Worm (Caenorhabditis elegans) whole organism, late embryonic: ENCODE results near the gene Y66D12A.3.

Experiments used
- K09A11.1 ChIP-seq: sonication (generic microtip); optimal IDR thresholded peaks from 2 replicates; lab custom pipeline; 2017; ENCODE audit warnings: antibody characterized with exemption, mild to moderate bottlenecking, missing genetic modification characterization, missing compliant biosample characterization; ENCODE audit not compliant: insufficient read depth
- ceh-22 ChIP-seq: sonication (generic microtip); optimal IDR thresholded peaks from 2 replicates; lab custom pipeline; 2017; ENCODE audit warnings: missing biosample characterization, missing genetic modification characterization
- ceh-24 ChIP-seq: sonication (generic microtip); optimal IDR thresholded peaks from 2 replicates; lab custom pipeline; 2016; ENCODE audit warnings: mild to moderate bottlenecking, missing genetic modification characterization, missing compliant biosample characterization
- che-1 ChIP-seq: sonication (generic microtip); optimal IDR thresholded peaks from 2 replicates; lab custom pipeline; 2016; ENCODE audit warnings: mild to moderate bottlenecking, missing genetic modification characterization, missing compliant biosample characterization
- dve-1 ChIP-seq: sonication (generic microtip); optimal IDR thresholded peaks from 2 replicates; lab custom pipeline; 2017; ENCODE audit warnings: antibody characterized with exemption, mild to moderate bottlenecking, missing genetic modification characterization, missing compliant biosample characterization
- eyg-1 ChIP-seq: sonication (generic microtip); optimal IDR thresholded peaks from 2 replicates; lab custom pipeline; 2016; ENCODE audit warnings: missing genotype, missing genetic modification characterization, missing compliant biosample characterization
- fkh-6 ChIP-seq: sonication (generic microtip); optimal IDR thresholded peaks from 2 replicates; lab custom pipeline; 2016; ENCODE audit warnings: missing genetic modification characterization, missing compliant biosample characterization
- hlh-30 ChIP-seq: sonication (generic microtip); optimal IDR thresholded peaks from 2 replicates; lab custom pipeline; 2017; ENCODE audit warnings: antibody characterized with exemption, missing genetic modification characterization, missing compliant biosample characterization; ENCODE audit not compliant: insufficient read depth
- hlh-8 ChIP-seq: sonication (generic microtip); optimal IDR thresholded peaks from 2 replicates; lab custom pipeline; 2016; ENCODE audit warnings: missing genotype, missing genetic modification characterization, missing compliant biosample characterization
- lim-6 ChIP-seq: sonication (generic microtip); optimal IDR thresholded peaks from 2 replicates; lab custom pipeline; 2016; ENCODE audit warnings: missing genetic modification characterization, missing compliant biosample characterization
- lin-11 ChIP-seq: fragments of 200-800 bp; sonication (Bioruptor generic); optimal IDR thresholded peaks from 2 replicates; lab custom pipeline; 2018; ENCODE audit warnings: mild to moderate bottlenecking, missing genetic modification characterization, missing compliant biosample characterization
- madf-2 ChIP-seq: sonication (generic microtip); optimal IDR thresholded peaks from 2 replicates; lab custom pipeline; 2017; ENCODE audit warnings: missing genetic modification characterization, missing compliant biosample characterization
- mec-3 ChIP-seq: sonication (generic microtip); optimal IDR thresholded peaks from 2 replicates; lab custom pipeline; 2016; ENCODE audit warnings: borderline replicate concordance, missing genetic modification characterization, missing compliant biosample characterization
- nfya-1 ChIP-seq: sonication (generic microtip); optimal IDR thresholded peaks from 2 replicates; lab custom pipeline; 2017; ENCODE audit warnings: missing genetic modification characterization, mild to moderate bottlenecking, missing compliant biosample characterization, antibody characterized with exemption, moderate library complexity
- odd-2 ChIP-seq: sonication (generic microtip); optimal IDR thresholded peaks from 2 replicates; lab custom pipeline; 2017; ENCODE audit warnings: antibody characterized with exemption, mild to moderate bottlenecking, missing genetic modification characterization, missing compliant biosample characterization
- pha-2 ChIP-seq: sonication (generic microtip); optimal IDR thresholded peaks from 2 replicates; lab custom pipeline; 2017; ENCODE audit warnings: mild to moderate bottlenecking, missing genetic modification characterization, missing compliant biosample characterization
- pros-1 ChIP-seq: fragments of 150-350 bp; optimal IDR thresholded peaks from 2 replicates; lab custom pipeline; 2014; ENCODE audit warnings: missing biosample characterization, missing genetic modification reagents, missing genetic modification characterization
- ref-2 ChIP-seq: sonication (generic microtip); optimal IDR thresholded peaks from 2 replicates; lab custom pipeline; 2016; ENCODE audit warnings: missing genetic modification characterization, missing compliant biosample characterization
- sdc-2 ChIP-seq: sonication (generic microtip); optimal IDR thresholded peaks from 2 replicates; lab custom pipeline; 2016; ENCODE audit warnings: missing genotype, missing genetic modification characterization, missing compliant biosample characterization
- sox-2 ChIP-seq: fragments of 200-800 bp; sonication (Bioruptor generic); IDR thresholded peaks from 2 replicates; pipeline ENCODE4 v1.3.6; 2022; ENCODE audit warnings: missing genetic modification reagents, missing genetic modification characterization, missing compliant biosample characterization
- syd-9 ChIP-seq: sonication (generic microtip); optimal IDR thresholded peaks from 2 replicates; lab custom pipeline; 2016; ENCODE audit warnings: mild to moderate bottlenecking, missing genetic modification characterization, moderate library complexity, missing compliant biosample characterization
- unc-42 ChIP-seq: sonication (generic microtip); optimal IDR thresholded peaks from 2 replicates; lab custom pipeline; 2016; ENCODE audit warnings: missing genotype, missing genetic modification characterization, missing compliant biosample characterization

Y66D12A.3 gene

DNA sequence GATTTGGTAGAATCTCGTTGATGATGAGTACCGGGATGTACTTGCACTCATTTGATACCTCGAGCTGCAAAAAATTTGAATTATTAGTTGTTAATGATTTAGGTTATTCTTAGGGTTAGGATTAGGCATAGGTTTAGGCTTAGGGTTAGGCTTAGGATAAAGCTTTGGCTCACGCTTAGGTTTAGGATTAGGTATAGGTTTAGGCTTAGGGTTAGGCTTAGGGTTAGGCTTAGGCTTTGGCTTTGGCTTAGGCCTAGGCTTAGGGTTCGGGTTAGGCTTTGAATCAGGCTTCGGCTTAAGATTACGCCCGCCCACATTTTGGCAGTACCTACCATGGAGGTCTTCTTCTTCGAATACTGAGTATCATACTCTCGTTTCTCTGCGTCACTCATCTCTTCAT is 46.0 kb downstream of the Y66D12A.3 start:
- no peak for TF ChIP-seq mec-3 (tag; lab: Kevin White, UChicago)
- TF ChIP-seq ceh-24 (tag; lab: Kevin White, UChicago), result no peak
- no peak for TF ChIP-seq pros-1 (tag; lab: Kevin White, UChicago)
- no peak for TF ChIP-seq che-1
- no peak for TF ChIP-seq ceh-22 (tag; lab: Kevin White, UChicago)
- TF ChIP-seq dve-1 (tag; lab: Kevin White, UChicago), result peak; percentile 51
- TF ChIP-seq ref-2, result no peak
- TF ChIP-seq, all 69 proteins: peak for 1

DNA sequence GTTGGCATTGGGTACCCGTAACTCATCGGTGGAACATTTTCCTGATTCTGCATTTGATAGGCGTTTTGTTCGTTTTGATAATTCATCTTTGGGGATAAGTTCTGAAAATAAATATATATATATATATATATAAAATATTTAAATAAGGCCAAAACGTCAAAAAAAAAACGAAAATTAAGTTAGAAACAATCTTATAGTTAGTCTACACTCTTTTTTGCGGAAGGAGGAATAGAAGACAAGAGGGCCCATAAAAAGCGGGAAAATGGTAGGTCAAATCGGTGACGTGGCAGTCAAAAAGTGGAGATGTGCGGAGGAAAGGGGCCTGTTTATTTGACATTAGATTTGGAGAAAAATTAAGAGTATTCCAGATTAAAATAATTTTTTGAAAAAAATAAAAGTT is 47.7 kb downstream of the Y66D12A.3 start, which contains the start of gene tbx-33:
TSS of gene tbx-33 (minus strand) at position 101 of the 400 bp plus-strand sequence.
- no peak for TF ChIP-seq fkh-6
- TF ChIP-seq pha-2 (tag; lab: Kevin White, UChicago), result no peak
- TF ChIP-seq hlh-8, result no peak
- no peak for TF ChIP-seq nfya-1 (tag; lab: Kevin White, UChicago)
- TF ChIP-seq syd-9, result no peak
- no peak for TF ChIP-seq eyg-1 (tag; lab: Kevin White, UChicago)
- TF ChIP-seq K09A11.1, result no peak
- TF ChIP-seq hlh-30 (tag; lab: Kevin White, UChicago), result no peak
- no peak for TF ChIP-seq odd-2 (tag; lab: Kevin White, UChicago)
- no peak for TF ChIP-seq sdc-2 (tag; lab: Kevin White, UChicago)
- no peak for TF ChIP-seq sox-2 (GFP tag; lab: Robert Waterston, UW)
- TF ChIP-seq madf-2 (tag; lab: Kevin White, UChicago), result no peak

DNA sequence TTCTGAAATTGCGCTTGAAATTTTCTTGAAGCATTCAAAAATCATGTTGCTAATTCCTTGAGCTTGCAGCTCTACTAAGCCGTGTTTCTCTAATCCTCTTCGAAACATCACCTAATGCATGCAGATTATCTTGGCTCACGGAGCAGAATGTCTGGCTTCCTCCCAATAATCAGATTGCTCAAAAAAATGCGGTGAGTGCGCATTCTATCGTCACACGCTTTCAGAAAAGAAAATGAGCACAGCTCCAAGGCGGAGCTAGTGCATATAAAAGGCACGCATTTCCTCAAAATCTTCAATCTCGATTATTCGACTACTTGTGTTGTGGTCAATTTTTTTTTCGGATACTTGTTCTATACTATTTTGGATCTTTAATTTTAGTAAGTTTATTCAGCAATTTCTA is 52.3 kb downstream of the Y66D12A.3 start:
- TF ChIP-seq lim-6 (tag; lab: Kevin White, UChicago) (no peak), unc-42 (tag; lab: Kevin White, UChicago) (peak; percentile 90), lin-11 (tag; lab: Kevin White, UChicago) (no peak)
